Worm (Caenorhabditis elegans) whole organism, L4 larva: ENCODE measurements around the gene ape-1.

Experiments
- F10B5.3 ChIP-seq: sonication (generic microtip); optimal IDR thresholded peaks from 2 replicates; lab custom pipeline; 2016; ENCODE audit warnings: mild to moderate bottlenecking, missing genetic modification characterization, missing compliant biosample characterization
- F37D6.2 ChIP-seq: sonication (generic microtip); optimal IDR thresholded peaks from 2 replicates; lab custom pipeline; 2016; ENCODE audit warnings: mild to moderate bottlenecking, missing genetic modification characterization, missing compliant biosample characterization
- ceh-28 ChIP-seq: fragments of 150-350 bp; optimal IDR thresholded peaks from 2 replicates; lab custom pipeline; 2014; ENCODE audit warnings: missing biosample characterization, missing genetic modification reagents, missing genetic modification characterization
- ceh-82 ChIP-seq: sonication (generic microtip); optimal IDR thresholded peaks from 2 replicates; lab custom pipeline; 2017; ENCODE audit warnings: missing biosample characterization, missing genetic modification characterization
- madf-5 ChIP-seq, 2 experiments: fragments of 200-800 bp; sonication (Bioruptor generic); IDR thresholded peaks; 2 replicates each; pipeline ENCODE4 v1.3.6; 2022; ENCODE audit warnings: missing compliant biosample characterization in 2 of 2, missing genetic modification characterization in 2 of 2
- nhr-41 ChIP-seq: fragments of 200-800 bp; sonication (Bioruptor generic); IDR thresholded peaks from 2 replicates; pipeline ENCODE4 v1.3.6; 2022; ENCODE audit warnings: missing genetic modification reagents, missing genetic modification characterization, missing compliant biosample characterization
- nhr-76 ChIP-seq: fragments of 150-350 bp; optimal IDR thresholded peaks from 2 replicates; lab custom pipeline; 2014; ENCODE audit warnings: missing biosample characterization, missing genetic modification characterization
- pqm-1 ChIP-seq: sonication (generic microtip); optimal IDR thresholded peaks from 2 replicates; lab custom pipeline; 2017; ENCODE audit warnings: missing biosample characterization, missing genetic modification characterization
- snpc-4 ChIP-seq: fragments of 150-350 bp; optimal IDR thresholded peaks from 2 replicates; lab custom pipeline; 2014; ENCODE audit warnings: missing biosample characterization, missing genetic modification characterization
- unc-130 ChIP-seq: sonication (generic microtip); optimal IDR thresholded peaks from 2 replicates; lab custom pipeline; 2016; ENCODE audit warnings: missing genetic modification reagents, missing genetic modification characterization, missing compliant biosample characterization
- unc-39 ChIP-seq: sonication (generic microtip); optimal IDR thresholded peaks from 2 replicates; lab custom pipeline; 2017; ENCODE audit warnings: missing biosample characterization, missing genetic modification characterization
- zag-1 ChIP-seq: fragments of 150-350 bp; optimal IDR thresholded peaks from 2 replicates; lab custom pipeline; 2014; ENCODE audit warnings: missing biosample characterization, missing genetic modification characterization
- ztf-11 ChIP-seq: fragments of 150-350 bp; optimal IDR thresholded peaks from 2 replicates; lab custom pipeline; 2014; ENCODE audit warnings: missing biosample characterization, missing genetic modification characterization

ce11 chrV:11705399-11705798 lies 29.7 kb downstream of the ape-1 start, which contains the start of gene ceh-32:
- TF ChIP-seq ceh-28 (tag; lab: Kevin White, UChicago) (no peak), snpc-4 (no peak), zag-1 (tag; lab: Kevin White, UChicago) (no peak), F37D6.2 (tag; lab: Kevin White, UChicago) (no peak), nhr-41 (no peak), unc-39 (tag; lab: Kevin White, UChicago) (no peak), F10B5.3 (tag; lab: Kevin White, UChicago) (no peak), unc-130 (GFP tag; lab: Kevin White, UChicago) (no peak), ceh-82 (tag; lab: Kevin White, UChicago) (no peak), madf-5 (GFP tag; IDR thresholded peaks at IDR 0.05; lab: Robert Waterston, UW) (no peak), ztf-11 (tag; lab: Kevin White, UChicago) (no peak), pqm-1 (tag; lab: Kevin White, UChicago) (no peak), nhr-76 (tag; lab: Kevin White, UChicago) (no peak)
